Fruit fly (Drosophila melanogaster) whole organism, prepupa: ENCODE results near the gene CG17646.

ENCODE experiments used
- Blimp-1 ChIP-seq: fragments of 200-800 bp; sonication (Bioruptor generic); optimal IDR thresholded peaks from 3 replicates; lab custom pipeline; 2017; ENCODE audit warnings: missing biosample characterization, missing genetic modification characterization, mild to moderate bottlenecking, moderate library complexity, missing genetic modification reagents
- CG16779 ChIP-seq: fragments of 200-800 bp; sonication (Bioruptor generic); optimal IDR thresholded peaks from 3 replicates; lab custom pipeline; 2017; ENCODE audit warnings: missing biosample characterization, mild to moderate bottlenecking, missing genetic modification characterization
- CG34406 ChIP-seq: fragments of 200-800 bp; sonication (Bioruptor generic); optimal IDR thresholded peaks from 3 replicates; lab custom pipeline; 2016; ENCODE audit warnings: missing biosample characterization, missing genetic modification characterization
- CG9139 ChIP-seq: fragments of 200-800 bp; sonication (Bioruptor generic); optimal IDR thresholded peaks from 3 replicates; lab custom pipeline; 2017; ENCODE audit warnings: missing biosample characterization, mild to moderate bottlenecking, missing genetic modification characterization
- Eip75B ChIP-seq: fragments of 200-800 bp; sonication (Bioruptor generic); optimal IDR thresholded peaks from 3 replicates; lab custom pipeline; 2016; ENCODE audit warnings: missing biosample characterization, missing genetic modification characterization
- Ets21C ChIP-seq: fragments of 200-800 bp; sonication (Bioruptor generic); optimal IDR thresholded peaks from 3 replicates; lab custom pipeline; 2016; ENCODE audit warnings: missing biosample characterization, missing genetic modification characterization
- Ets96B ChIP-seq: fragments of 200-800 bp; optimal IDR thresholded peaks from 2 replicates; lab custom pipeline; 2019; ENCODE audit warnings: missing biosample characterization, mild to moderate bottlenecking, missing genetic modification characterization, moderate library complexity
- Gug ChIP-seq: fragments of 200-800 bp; sonication (Bioruptor generic); IDR thresholded peaks from 2 replicates; pipeline ENCODE4 v1.3.6; 2022; ENCODE audit warnings: missing biosample characterization, missing genetic modification characterization
- Hr4 ChIP-seq: fragments of 200-800 bp; sonication (Bioruptor generic); optimal IDR thresholded peaks from 3 replicates; lab custom pipeline; 2016; ENCODE audit warnings: missing biosample characterization, missing genetic modification characterization
- OdsH ChIP-seq: fragments of 200-800 bp; sonication (Bioruptor generic); optimal IDR thresholded peaks from 3 replicates; lab custom pipeline; 2016; ENCODE audit warnings: missing biosample characterization, missing genetic modification characterization
- Sox14 ChIP-seq: fragments of 200-800 bp; sonication (Bioruptor generic); optimal IDR thresholded peaks from 3 replicates; lab custom pipeline; 2016; ENCODE audit warnings: missing biosample characterization, missing genetic modification characterization
- ss ChIP-seq, 2 experiments: fragments of 200-800 bp; sonication (Bioruptor generic); optimal IDR thresholded peaks; 2 replicates in 1 of 2; 3 replicates in 1 of 2; lab custom pipeline; 2017 to 2018; ENCODE audit warnings: mild to moderate bottlenecking in 2 of 2, missing biosample characterization in 2 of 2, missing genetic modification characterization in 2 of 2, moderate library complexity in 1 of 2
- svp ChIP-seq: fragments of 200-800 bp; sonication (Bioruptor generic); peaks from one replicate; lab custom pipeline; 2016; ENCODE audit warnings: missing biosample characterization, missing genetic modification characterization

dm6 chr2L:1787929-1788328 is 55.6 kb downstream of the CG17646 start:
- TF ChIP-seq Eip75B (GFP tag; lab: Kevin White, UChicago) (no peak), Ets21C (GFP tag; lab: Kevin White, UChicago) (no peak), OdsH (GFP tag; lab: Kevin White, UChicago) (no peak), svp (no peak), CG16779 (tag; lab: Kevin White, UChicago) (no peak), Blimp-1 (GFP tag; lab: Kevin White, UChicago) (no peak), ss (GFP tag; optimal IDR thresholded peaks at IDR 0.05; lab: Kevin White, UChicago) (no peak), CG9139 (GFP tag; lab: Kevin White, UChicago) (no peak), Gug (GFP tag; lab: Robert Waterston, UW) (no peak), Sox14 (GFP tag; lab: Kevin White, UChicago) (no peak), CG34406 (GFP tag; lab: Kevin White, UChicago) (no peak), Hr4 (GFP tag; lab: Kevin White, UChicago) (no peak), Ets96B (no peak)
